Worm (Caenorhabditis elegans): ENCODE results near the gene F21C10.5.

Gene F21C10.5

DNA sequence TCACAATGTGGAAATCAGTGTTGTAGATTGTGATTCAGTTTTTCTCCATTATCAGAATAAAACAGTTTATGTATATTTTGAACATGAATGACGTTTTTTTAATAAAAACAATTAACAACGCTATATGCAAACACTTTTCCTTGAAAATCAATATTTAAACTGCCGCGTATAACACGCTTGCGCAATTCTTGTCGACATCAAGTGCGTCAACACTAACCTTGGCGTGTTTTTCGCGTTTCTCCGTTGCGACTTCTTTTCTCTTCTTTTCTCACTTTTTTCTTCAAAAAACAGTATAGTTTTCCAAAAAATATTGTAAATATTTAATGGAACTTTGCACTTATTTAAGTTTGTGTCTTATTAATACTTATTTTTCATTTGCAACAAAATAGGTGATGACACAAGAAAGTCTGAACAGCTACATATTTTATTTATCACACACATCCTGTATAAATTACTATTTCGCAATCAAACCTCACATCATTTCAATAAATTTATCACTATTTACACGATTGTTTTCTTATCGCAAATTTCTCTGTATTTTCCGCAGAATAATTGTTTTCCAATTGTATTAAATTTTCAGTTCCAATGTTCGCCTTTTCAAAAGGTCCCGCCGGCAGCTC is 49.9 kb downstream of the F21C10.5 start, which contains the start of gene spas-1 (continued):
- TF ChIP-seq Y53G8AR.9 (GFP tag; conservative IDR thresholded peaks at IDR 0.05) (0 out of 2 replicates have a peak, but pooled peaks have one; percentile 22), lin-26 (GFP tag; IDR thresholded peaks at IDR 0.05) (no peak), let-526 (GFP tag; IDR thresholded peaks at IDR 0.05) (no peak), F57A8.1 (GFP tag; optimal IDR thresholded peaks at IDR 0.05) (no peak), F23B12.7 (tag; optimal IDR thresholded peaks at IDR 0.05; ENCODE audit: insufficient read depth) (peak; percentile 88), mxl-1 (tag; optimal IDR thresholded peaks at IDR 0.05) (no peak), K12H6.12 (tag; optimal IDR thresholded peaks at IDR 0.05) (peak; percentile 48), F49E8.2 (tag; optimal IDR thresholded peaks at IDR 0.05; ENCODE audit: insufficient read depth) (no peak), tlf-1 (GFP tag; optimal IDR thresholded peaks at IDR 0.05) (peak; percentile 68), aptf-2 (GFP tag; conservative IDR thresholded peaks at IDR 0.05) (no peak), ztf-22 (GFP tag; optimal IDR thresholded peaks at IDR 0.05) (no peak), tbp1 (GFP tag; optimal IDR thresholded peaks at IDR 0.05) (peak; percentile 67), ztf-3 (GFP tag; optimal IDR thresholded peaks at IDR 0.05) (no peak), snpc-3.4 (tag; optimal IDR thresholded peaks at IDR 0.05) (peak; percentile 71), egl-18 (GFP tag; IDR thresholded peaks at IDR 0.05) (no peak), pbrm-1 (GFP tag; IDR thresholded peaks at IDR 0.05) (peak; percentile 83; the same call in 1 of the 2 replicates), hlh-26 (GFP tag; conservative IDR thresholded peaks at IDR 0.05) (no peak), C06A6.2 (GFP tag; conservative IDR thresholded peaks at IDR 0.05) (peak; percentile 69), attf-3 (GFP tag; conservative IDR thresholded peaks at IDR 0.05) (0 out of 2 replicates have a peak, but pooled peaks have one; percentile 14), ztf-26 (tag; optimal IDR thresholded peaks at IDR 0.05) (peak; percentile 56), lag-1 (GFP tag; IDR thresholded peaks at IDR 0.05) (no peak), rcor-1 (GFP tag; IDR thresholded peaks at IDR 0.05) (peak; percentile 85), snpc-1.1 (tag; optimal IDR thresholded peaks at IDR 0.05; ENCODE audit: insufficient read depth) (peak; percentile 16), attf-5 (GFP tag; optimal IDR thresholded peaks at IDR 0.05) (peak; percentile 84), nhr-80 (tag; optimal IDR thresholded peaks at IDR 0.05) (peak; percentile 77), madf-6 (GFP tag; IDR thresholded peaks at IDR 0.05) (peak; percentile 72), sea-2 (GFP tag; IDR thresholded peaks at IDR 0.05) (no peak), cebp-2 (GFP tag; IDR thresholded peaks at IDR 0.05) (no peak), snpc-1.3 (tag; optimal IDR thresholded peaks at IDR 0.05; ENCODE audit: insufficient read depth) (no peak), F37B4.10 (GFP tag; IDR thresholded peaks at IDR 0.05) (no peak), nhr-179 (tag; optimal IDR thresholded peaks at IDR 0.05) (no peak), bed-1 (GFP tag; IDR thresholded peaks at IDR 0.05) (no peak), mes-4 (tag; optimal IDR thresholded peaks at IDR 0.05) (no peak), F57C9.4 (tag; optimal IDR thresholded peaks at IDR 0.05) (no peak), snpc-4 (GFP tag; optimal IDR thresholded peaks at IDR 0.05) (no peak), snpc-4 (tag; optimal IDR thresholded peaks at IDR 0.05) (peak in 1 of 4 experiments; percentile 76), repo-1 (tag; optimal IDR thresholded peaks at IDR 0.05) (peak; percentile 38), sdz-38 (tag; optimal IDR thresholded peaks at IDR 0.05) (no peak), lsl-1 (GFP tag; optimal IDR thresholded peaks at IDR 0.05) (peak; percentile 54)

Measured in whole organism, young adult.